Worm (Caenorhabditis elegans): ENCODE results near the gene msi-1.
A peak's percentile ranks its signal among the peaks of the same experiment; 100 is the strongest.

Gene msi-1

DNA sequence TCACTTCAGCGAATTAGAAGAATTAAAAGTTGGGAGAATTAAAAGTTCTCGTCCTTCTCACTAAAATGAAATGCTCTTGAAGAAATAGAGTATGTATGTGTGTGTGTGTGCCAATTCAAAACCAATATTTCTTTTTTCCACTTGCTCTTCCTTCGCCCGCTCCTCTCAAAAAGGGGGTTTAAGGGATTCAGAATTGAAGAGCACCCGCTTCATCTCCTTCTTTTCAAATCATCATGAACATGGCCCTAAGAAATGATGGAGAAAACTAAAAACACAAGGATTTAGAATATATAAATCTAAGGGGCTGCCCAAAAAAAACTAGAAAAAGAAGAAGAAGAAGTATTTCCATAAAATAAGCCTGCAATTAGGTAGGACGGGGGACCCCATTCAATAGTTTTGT, 7.1 kb downstream of the msi-1 start:
- TF ChIP-seq Y55F3AM.14 (GFP tag; optimal IDR thresholded peaks at IDR 0.05) = no peak
- no peak for TF ChIP-seq dmd-4 (tag; optimal IDR thresholded peaks at IDR 0.05)
- peak; percentile 7 for TF ChIP-seq lin-39 (tag; optimal IDR thresholded peaks at IDR 0.05)
- peak; percentile 16 for TF ChIP-seq zag-1 (tag; optimal IDR thresholded peaks at IDR 0.05)
- TF ChIP-seq unc-55 (GFP tag; optimal IDR thresholded peaks at IDR 0.05) = peak; percentile 42
- TF ChIP-seq ama-1 (optimal IDR thresholded peaks at IDR 0.05) = no peak

DNA sequence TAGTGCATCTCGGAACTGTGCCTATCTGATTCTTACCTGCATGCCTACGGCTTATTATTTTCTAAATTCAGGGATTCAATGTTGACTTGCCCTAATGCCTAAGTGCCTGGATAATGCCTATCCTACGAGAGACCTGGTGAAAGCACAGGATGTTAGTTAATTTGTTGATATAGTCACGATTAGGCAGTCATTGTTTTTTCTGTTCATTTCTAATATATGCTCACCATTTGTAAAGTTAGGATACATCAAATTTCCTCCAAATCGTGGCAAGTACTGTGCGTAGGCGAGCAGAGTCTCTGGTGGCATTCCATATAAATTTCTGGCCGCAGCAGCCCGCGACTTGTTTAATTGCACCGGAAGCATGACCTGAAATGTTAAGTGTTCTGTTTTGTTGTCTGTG, 10.0 kb downstream of the msi-1 start:
- TF ChIP-seq F13H6.1 (tag; optimal IDR thresholded peaks at IDR 0.05) (no peak), nhr-21 (tag; optimal IDR thresholded peaks at IDR 0.05) (no peak), nhr-23 (tag; optimal IDR thresholded peaks at IDR 0.05) (no peak), R02D3.7 (tag; optimal IDR thresholded peaks at IDR 0.05) (no peak), sma-9 (GFP tag; optimal IDR thresholded peaks at IDR 0.05) (no peak), sma-9 (tag; optimal IDR thresholded peaks at IDR 0.05) (no peak)

DNA sequence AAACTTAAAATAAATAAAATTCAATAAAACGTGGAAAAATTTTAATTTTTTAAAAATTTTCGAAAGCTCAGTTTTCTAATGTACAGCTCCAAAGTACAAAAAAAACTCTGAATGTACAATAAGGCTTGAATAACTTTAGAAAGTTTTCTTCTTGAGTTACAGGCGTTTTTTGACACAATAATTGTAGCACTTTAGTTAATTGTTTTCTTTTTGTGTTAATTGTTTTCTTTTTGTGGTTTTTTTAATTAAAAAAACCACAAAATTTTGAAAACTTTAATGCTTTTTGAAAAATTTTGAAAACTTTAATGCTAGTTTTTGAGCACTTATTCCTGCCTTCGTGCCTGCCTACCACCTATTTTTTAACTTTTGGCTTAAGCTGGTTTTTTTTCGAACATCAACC, 12.0 kb downstream of the msi-1 start, which contains the start of gene R10E9.2:
Gene R10E9.2 (minus strand): TSS at position 101 of the 400 bp plus-strand sequence.
- no peak for TF ChIP-seq crh-2 (tag; optimal IDR thresholded peaks at IDR 0.05)
- TF ChIP-seq lin-11 (tag; optimal IDR thresholded peaks at IDR 0.05) = no peak
- no peak for TF ChIP-seq mdl-1 (tag; optimal IDR thresholded peaks at IDR 0.05)
- no peak for TF ChIP-seq sma-9 (GFP tag; optimal IDR thresholded peaks at IDR 0.05)
- no peak for TF ChIP-seq sma-9 (tag; optimal IDR thresholded peaks at IDR 0.05)
- TF ChIP-seq nhr-23 (tag; optimal IDR thresholded peaks at IDR 0.05) = no peak
- TF ChIP-seq ztf-11 (tag; optimal IDR thresholded peaks at IDR 0.05) = no peak
- TF ChIP-seq skn-1 (tag; optimal IDR thresholded peaks at IDR 0.05) = no peak
- no peak for TF ChIP-seq sma-3 (GFP tag; optimal IDR thresholded peaks at IDR 0.05)
- TF ChIP-seq aly-2 (tag; optimal IDR thresholded peaks at IDR 0.05) = no peak
- no peak for TF ChIP-seq dmd-4 (tag; optimal IDR thresholded peaks at IDR 0.05)
- no peak for TF ChIP-seq F13H6.1 (tag; optimal IDR thresholded peaks at IDR 0.05)
- no peak for TF ChIP-seq C34F6.9 (tag; optimal IDR thresholded peaks at IDR 0.05)
- no peak for TF ChIP-seq ZK546.5 (tag; optimal IDR thresholded peaks at IDR 0.05)
- TF ChIP-seq nhr-10 (tag; optimal IDR thresholded peaks at IDR 0.05) = no peak
- TF ChIP-seq nhr-25 (tag; optimal IDR thresholded peaks at IDR 0.05) = no peak
- no peak for TF ChIP-seq gmeb-1 (tag; optimal IDR thresholded peaks at IDR 0.05)

DNA sequence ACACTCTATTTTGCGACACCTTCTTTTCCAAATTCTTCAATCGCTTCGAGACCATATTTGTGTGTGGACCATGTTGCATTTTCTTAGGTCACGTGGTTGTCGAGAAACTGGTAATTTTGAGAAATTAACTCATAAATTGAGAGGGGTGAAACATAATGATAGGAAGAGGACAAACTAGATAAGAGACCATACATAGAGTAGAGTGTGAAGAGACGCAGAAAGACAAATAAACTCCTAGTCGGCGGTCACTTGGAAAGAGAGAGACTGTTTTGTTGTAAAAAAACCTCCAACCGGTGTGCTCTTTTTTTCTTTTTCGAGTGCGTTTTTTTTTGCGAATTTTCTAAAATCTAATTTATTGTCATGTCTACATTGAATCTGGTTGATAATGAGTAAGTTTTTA, 16.2 kb downstream of the msi-1 start, which contains the start of gene R10E9.3:
Gene R10E9.3 (plus strand): TSS at position 235 of the 400 bp plus-strand sequence.
- TF ChIP-seq nhr-10 (tag; optimal IDR thresholded peaks at IDR 0.05) (no peak), ztf-11 (tag; optimal IDR thresholded peaks at IDR 0.05) (no peak), ztf-1 (GFP tag; conservative IDR thresholded peaks at IDR 0.05) (no peak), fos-1 (tag; optimal IDR thresholded peaks at IDR 0.05) (peak; percentile 46), sma-9 (GFP tag; optimal IDR thresholded peaks at IDR 0.05) (no peak), sma-9 (tag; optimal IDR thresholded peaks at IDR 0.05) (no peak), peb-1 (tag; optimal IDR thresholded peaks at IDR 0.05) (no peak), snpc-4 (tag; optimal IDR thresholded peaks at IDR 0.05) (no peak)

DNA sequence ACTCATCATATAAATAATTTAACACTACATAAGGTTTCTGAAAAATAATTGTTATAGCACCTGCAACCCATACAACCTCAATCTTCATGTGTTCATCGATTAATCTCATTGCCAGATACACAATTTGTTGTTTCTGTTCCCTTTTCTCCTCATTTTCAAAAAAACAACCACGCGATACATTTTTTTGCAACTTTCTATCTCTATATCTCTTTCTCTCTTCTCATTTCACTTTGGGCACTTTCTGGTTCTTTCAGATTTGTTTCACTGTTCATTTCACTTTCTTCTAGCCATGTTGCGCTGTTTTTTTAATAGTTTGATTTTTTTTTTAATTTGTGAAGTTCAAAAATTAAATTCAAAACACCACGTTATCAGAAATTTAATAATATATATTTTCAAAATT, 17.0 kb downstream of the msi-1 start:
- TF ChIP-seq gmeb-1 (tag; optimal IDR thresholded peaks at IDR 0.05) (no peak), blmp-1 (tag; optimal IDR thresholded peaks at IDR 0.05; ENCODE audit: insufficient read depth) (peak; percentile 84)

DNA sequence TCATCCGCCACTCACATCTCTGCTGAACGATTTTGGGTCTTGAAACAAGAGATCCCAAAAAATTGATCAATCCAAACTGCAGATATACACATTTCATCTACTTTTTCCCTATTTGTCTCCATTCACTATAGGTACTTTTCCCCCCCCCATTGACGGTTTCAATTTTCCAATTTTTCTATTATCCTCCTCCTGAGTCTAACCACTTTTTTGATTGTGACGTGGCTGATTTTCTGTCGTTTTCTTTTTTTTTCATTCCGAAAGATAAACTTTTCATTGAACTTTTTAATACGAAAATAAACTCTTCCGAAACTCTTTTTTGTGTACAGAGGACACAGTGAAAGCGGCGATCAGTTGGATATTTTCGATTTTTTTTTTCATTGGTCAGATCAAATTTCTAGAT, 18.3 kb downstream of the msi-1 start:
- TF ChIP-seq zag-1 (tag; optimal IDR thresholded peaks at IDR 0.05) (no peak), ama-1 (optimal IDR thresholded peaks at IDR 0.05) (peak; percentile 22)

DNA sequence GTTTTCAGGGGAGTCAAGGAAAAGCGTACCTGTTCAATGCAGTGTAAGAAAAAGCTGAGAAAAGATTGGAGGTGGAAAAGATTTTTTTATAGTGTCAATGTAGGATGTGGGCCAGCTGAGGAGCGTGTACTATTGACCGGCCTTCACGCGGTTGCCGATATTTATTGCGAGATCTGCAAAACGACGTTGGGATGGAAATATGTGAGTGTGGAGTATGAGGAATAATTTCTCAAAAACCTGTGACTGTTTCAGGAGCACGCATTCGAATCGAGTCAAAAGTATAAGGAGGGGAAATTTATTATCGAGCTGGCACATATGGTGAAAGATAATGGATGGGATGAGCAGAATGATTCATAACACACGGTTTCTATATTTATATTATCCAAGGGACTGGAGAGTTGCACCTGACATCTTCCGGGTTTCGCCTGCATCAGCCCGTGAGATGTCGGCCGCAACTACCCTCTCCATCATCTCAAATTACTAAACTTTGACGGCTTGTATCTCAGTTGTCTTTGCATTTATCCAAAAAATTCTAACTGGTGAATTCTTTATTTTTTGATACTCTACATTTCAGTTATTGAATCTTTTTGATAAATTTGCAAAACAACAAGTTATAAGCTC, 19.0 kb downstream of the msi-1 start:
- TF ChIP-seq snpc-4 (tag; optimal IDR thresholded peaks at IDR 0.05) (peak; percentile 33), fos-1 (tag; optimal IDR thresholded peaks at IDR 0.05) (no peak)

All from whole organism, L2 larva.